Fruit fly (Drosophila melanogaster) whole organism, adult: ENCODE results near the gene Aasdh.

Experiments
- CG12768 ChIP-seq: fragments of 200-800 bp; sonication (Bioruptor generic); optimal IDR thresholded peaks from 2 replicates; lab custom pipeline; 2017; ENCODE audit warnings: missing biosample characterization, missing genetic modification characterization, mild to moderate bottlenecking, moderate library complexity, missing genetic modification reagents
- CG14711 ChIP-seq: fragments of 200-800 bp; sonication (Bioruptor generic); optimal IDR thresholded peaks from 2 replicates; lab custom pipeline; 2018; ENCODE audit warnings: missing biosample characterization, mild to moderate bottlenecking, missing genetic modification characterization, moderate library complexity
- CG33017 ChIP-seq: fragments of 200-800 bp; sonication (Bioruptor generic); optimal IDR thresholded peaks from 2 replicates; lab custom pipeline; 2018; ENCODE audit warnings: missing biosample characterization, mild to moderate bottlenecking, missing genetic modification characterization, moderate library complexity
- CG7101 ChIP-seq: fragments of 200-800 bp; sonication (Bioruptor generic); optimal IDR thresholded peaks from 2 replicates; lab custom pipeline; 2018; ENCODE audit warnings: missing biosample characterization, mild to moderate bottlenecking, missing genetic modification characterization, moderate library complexity
- Crg-1 ChIP-seq: fragments of 200-800 bp; sonication (Bioruptor generic); optimal IDR thresholded peaks from 2 replicates; lab custom pipeline; 2016; ENCODE audit warnings: missing biosample characterization, missing genetic modification characterization
- Mnt ChIP-seq: fragments of 200-800 bp; sonication (Bioruptor generic); optimal IDR thresholded peaks from 2 replicates; lab custom pipeline; 2016; ENCODE audit warnings: missing biosample characterization, mild to moderate bottlenecking, missing genetic modification characterization
- bab1 ChIP-seq: fragments of 200-800 bp; sonication (Bioruptor generic); optimal IDR thresholded peaks from 3 replicates; lab custom pipeline; 2019; ENCODE audit warnings: missing biosample characterization, mild to moderate bottlenecking, missing genetic modification characterization, moderate library complexity
- cic ChIP-seq: fragments of 200-800 bp; sonication (Bioruptor generic); optimal IDR thresholded peaks from 2 replicates; lab custom pipeline; 2017; ENCODE audit warnings: missing biosample characterization, mild to moderate bottlenecking, missing genetic modification characterization, moderate library complexity
- pad ChIP-seq: fragments of 200-800 bp; sonication (Bioruptor generic); optimal IDR thresholded peaks from 3 replicates; lab custom pipeline; 2017; ENCODE audit warnings: missing biosample characterization, missing genetic modification characterization, mild to moderate bottlenecking, moderate library complexity, missing genetic modification reagents
- toe ChIP-seq: fragments of 200-800 bp; sonication (Bioruptor generic); optimal IDR thresholded peaks from 2 replicates; lab custom pipeline; 2016; ENCODE audit warnings: missing biosample characterization, missing genetic modification characterization

DNA sequence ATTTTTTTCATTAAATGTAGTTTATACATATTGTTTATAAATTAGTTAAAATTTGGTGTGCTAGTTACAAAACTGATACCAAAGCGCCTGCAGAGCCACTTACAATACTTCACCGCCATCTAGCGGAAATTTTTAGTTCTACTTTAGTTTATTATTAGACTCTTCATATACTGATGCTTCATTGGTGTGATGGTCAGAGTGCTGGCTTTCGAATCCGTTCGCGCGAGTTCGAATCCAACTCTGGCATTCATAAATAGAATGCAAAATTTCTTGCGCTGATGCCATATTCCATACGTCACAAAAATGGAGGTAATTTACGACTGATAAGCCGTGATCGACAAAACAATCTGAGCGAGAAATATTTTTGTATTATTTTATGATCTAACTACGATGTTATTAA lies 36.2 kb upstream of the Aasdh start:
- TF ChIP-seq CG12768 (GFP tag; lab: Kevin White, UChicago) (no peak), bab1 (GFP tag; lab: Kevin White, UChicago) (peak; percentile 68), Mnt (GFP tag; lab: Kevin White, UChicago) (no peak), Crg-1 (GFP tag; lab: Kevin White, UChicago) (no peak), toe (GFP tag; lab: Kevin White, UChicago) (no peak), pad (GFP tag; lab: Kevin White, UChicago) (no peak), CG7101 (tag; lab: Kevin White, UChicago) (peak; percentile 28), CG14711 (tag; lab: Kevin White, UChicago) (no peak), CG33017 (tag; lab: Kevin White, UChicago) (no peak), cic (GFP tag; lab: Kevin White, UChicago) (peak; percentile 3)
